Worm (Caenorhabditis elegans) whole organism, late embryonic: ENCODE results near the gene msp-77.
A peak's percentile ranks its signal among the peaks of the same experiment; 100 is the strongest.

Experiments
- C08G9.2 ChIP-seq: sonication (generic microtip); optimal IDR thresholded peaks from 2 replicates; lab custom pipeline; 2016; ENCODE audit warnings: mild to moderate bottlenecking, missing genetic modification characterization, moderate library complexity, missing compliant biosample characterization
- K09A11.1 ChIP-seq: sonication (generic microtip); optimal IDR thresholded peaks from 2 replicates; lab custom pipeline; 2017; ENCODE audit warnings: antibody characterized with exemption, mild to moderate bottlenecking, missing genetic modification characterization, missing compliant biosample characterization; ENCODE audit not compliant: insufficient read depth
- ahr-1 ChIP-seq: sonication (generic microtip); optimal IDR thresholded peaks from 2 replicates; lab custom pipeline; 2016; ENCODE audit warnings: missing genetic modification characterization, missing compliant biosample characterization
- ceh-14 ChIP-seq: sonication (generic microtip); optimal IDR thresholded peaks from 2 replicates; lab custom pipeline; 2016; ENCODE audit warnings: missing genotype, missing genetic modification characterization, missing compliant biosample characterization
- ceh-19 ChIP-seq: fragments of 200-800 bp; sonication (Bioruptor generic); optimal IDR thresholded peaks from 2 replicates; lab custom pipeline; 2018; ENCODE audit warnings: mild to moderate bottlenecking, missing genetic modification characterization, missing compliant biosample characterization
- ceh-24 ChIP-seq: sonication (generic microtip); optimal IDR thresholded peaks from 2 replicates; lab custom pipeline; 2016; ENCODE audit warnings: mild to moderate bottlenecking, missing genetic modification characterization, missing compliant biosample characterization
- ceh-34 ChIP-seq: sonication (generic microtip); optimal IDR thresholded peaks from 2 replicates; lab custom pipeline; 2016; ENCODE audit warnings: mild to moderate bottlenecking, missing genetic modification characterization, missing compliant biosample characterization
- ceh-45 ChIP-seq: fragments of 200-800 bp; sonication (Bioruptor generic); IDR thresholded peaks from 2 replicates; pipeline ENCODE4 v1.3.6; 2022; ENCODE audit warnings: missing genetic modification reagents, missing genetic modification characterization, missing compliant biosample characterization
- ceh-6 ChIP-seq: fragments of 200-800 bp; sonication (Bioruptor generic); optimal IDR thresholded peaks from 2 replicates; lab custom pipeline; 2018; ENCODE audit warnings: mild to moderate bottlenecking, missing genetic modification characterization, missing compliant biosample characterization
- ceh-9 ChIP-seq: sonication (generic microtip); optimal IDR thresholded peaks from 2 replicates; lab custom pipeline; 2016; ENCODE audit warnings: mild to moderate bottlenecking, missing genetic modification characterization, inconsistent platforms, missing compliant biosample characterization
- che-1 ChIP-seq: sonication (generic microtip); optimal IDR thresholded peaks from 2 replicates; lab custom pipeline; 2016; ENCODE audit warnings: mild to moderate bottlenecking, missing genetic modification characterization, missing compliant biosample characterization
- dve-1 ChIP-seq: sonication (generic microtip); optimal IDR thresholded peaks from 2 replicates; lab custom pipeline; 2017; ENCODE audit warnings: antibody characterized with exemption, mild to moderate bottlenecking, missing genetic modification characterization, missing compliant biosample characterization
- elt-2 ChIP-seq: sonication (generic microtip); optimal IDR thresholded peaks from 2 replicates; lab custom pipeline; 2016; ENCODE audit warnings: missing genetic modification reagents, missing genetic modification characterization, missing compliant biosample characterization
- elt-4 ChIP-seq: sonication (generic microtip); optimal IDR thresholded peaks from 2 replicates; lab custom pipeline; 2016; ENCODE audit warnings: missing genetic modification characterization, missing compliant biosample characterization
- ets-4 ChIP-seq: sonication (generic microtip); optimal IDR thresholded peaks from 2 replicates; lab custom pipeline; 2016; ENCODE audit warnings: missing genetic modification characterization, missing compliant biosample characterization
- fax-1 ChIP-seq: sonication (generic microtip); optimal IDR thresholded peaks from 2 replicates; lab custom pipeline; 2016; ENCODE audit warnings: missing genotype, missing genetic modification characterization, missing compliant biosample characterization
- fkh-10 ChIP-seq: fragments of 150-350 bp; optimal IDR thresholded peaks from 2 replicates; lab custom pipeline; 2014; ENCODE audit warnings: missing biosample characterization, missing genetic modification reagents, missing genetic modification characterization
- fkh-6 ChIP-seq: sonication (generic microtip); optimal IDR thresholded peaks from 2 replicates; lab custom pipeline; 2016; ENCODE audit warnings: missing genetic modification characterization, missing compliant biosample characterization
- hlh-13 ChIP-seq: fragments of 200-800 bp; sonication (Bioruptor generic); optimal IDR thresholded peaks from 2 replicates; lab custom pipeline; 2018; ENCODE audit warnings: mild to moderate bottlenecking, missing genetic modification characterization, missing compliant biosample characterization
- hlh-15 ChIP-seq: sonication (generic microtip); optimal IDR thresholded peaks from 2 replicates; lab custom pipeline; 2016; ENCODE audit warnings: missing genetic modification characterization, missing compliant biosample characterization
- hlh-6 ChIP-seq: sonication (generic microtip); optimal IDR thresholded peaks from 2 replicates; lab custom pipeline; 2016; ENCODE audit warnings: missing genotype, missing genetic modification characterization, missing compliant biosample characterization
- lim-6 ChIP-seq: sonication (generic microtip); optimal IDR thresholded peaks from 2 replicates; lab custom pipeline; 2016; ENCODE audit warnings: missing genetic modification characterization, missing compliant biosample characterization
- npax-4 ChIP-seq: sonication (generic microtip); optimal IDR thresholded peaks from 2 replicates; lab custom pipeline; 2016; ENCODE audit warnings: missing genetic modification characterization, missing compliant biosample characterization
- odd-2 ChIP-seq: sonication (generic microtip); optimal IDR thresholded peaks from 2 replicates; lab custom pipeline; 2017; ENCODE audit warnings: antibody characterized with exemption, mild to moderate bottlenecking, missing genetic modification characterization, missing compliant biosample characterization
- pag-3 ChIP-seq: sonication (generic microtip); optimal IDR thresholded peaks from 2 replicates; lab custom pipeline; 2016; ENCODE audit warnings: missing compliant biosample characterization, missing genetic modification characterization, borderline replicate concordance
- pat-9 ChIP-seq: fragments of 200-800 bp; sonication (Bioruptor generic); optimal IDR thresholded peaks from 2 replicates; lab custom pipeline; 2018; ENCODE audit warnings: mild to moderate bottlenecking, missing genetic modification characterization, moderate library complexity, missing compliant biosample characterization
- pqm-1 ChIP-seq: sonication (generic microtip); optimal IDR thresholded peaks from 2 replicates; lab custom pipeline; 2016; ENCODE audit warnings: missing genetic modification characterization, missing compliant biosample characterization
- pros-1 ChIP-seq: fragments of 150-350 bp; optimal IDR thresholded peaks from 2 replicates; lab custom pipeline; 2014; ENCODE audit warnings: missing biosample characterization, missing genetic modification reagents, missing genetic modification characterization
- rnt-1 ChIP-seq: sonication (generic microtip); optimal IDR thresholded peaks from 2 replicates; lab custom pipeline; 2016; ENCODE audit warnings: missing genetic modification characterization, missing compliant biosample characterization
- sdc-2 ChIP-seq: sonication (generic microtip); optimal IDR thresholded peaks from 2 replicates; lab custom pipeline; 2016; ENCODE audit warnings: missing genotype, missing genetic modification characterization, missing compliant biosample characterization
- sox-2 ChIP-seq: fragments of 200-800 bp; sonication (Bioruptor generic); IDR thresholded peaks from 2 replicates; pipeline ENCODE4 v1.3.6; 2022; ENCODE audit warnings: missing genetic modification reagents, missing genetic modification characterization, missing compliant biosample characterization
- sox-4 ChIP-seq: sonication (generic microtip); optimal IDR thresholded peaks from 2 replicates; lab custom pipeline; 2017; ENCODE audit warnings: mild to moderate bottlenecking, missing genetic modification characterization, inconsistent platforms, missing compliant biosample characterization
- tbx-2 ChIP-seq: sonication (generic microtip); optimal IDR thresholded peaks from 2 replicates; lab custom pipeline; 2016; ENCODE audit warnings: missing genetic modification characterization, missing compliant biosample characterization
- tbx-7 ChIP-seq: sonication (generic microtip); optimal IDR thresholded peaks from 2 replicates; lab custom pipeline; 2016; ENCODE audit warnings: missing genotype, missing genetic modification characterization, missing compliant biosample characterization
- unc-3 ChIP-seq, 2 experiments: fragments of 200-800 bp in 1 of 2; sonication (Bioruptor generic) in 1 of 2; sonication (generic microtip) in 1 of 2; conservative IDR thresholded peaks in 1 of 2; optimal IDR thresholded peaks in 1 of 2; 2 replicates each; pipeline versions ENCODE4 v1.3.6 to Lab custom; 2016 to 2022; ENCODE audit warnings: missing compliant biosample characterization in 2 of 2, missing genetic modification characterization in 2 of 2, missing genetic modification reagents in 1 of 2
- unc-42 ChIP-seq: sonication (generic microtip); optimal IDR thresholded peaks from 2 replicates; lab custom pipeline; 2016; ENCODE audit warnings: missing genotype, missing genetic modification characterization, missing compliant biosample characterization
- unc-55 ChIP-seq: sonication (generic microtip); optimal IDR thresholded peaks from 2 replicates; lab custom pipeline; 2017; ENCODE audit warnings: missing biosample characterization, missing genetic modification reagents, missing genetic modification characterization
- unc-86 ChIP-seq: sonication (generic microtip); optimal IDR thresholded peaks from 2 replicates; lab custom pipeline; 2016; ENCODE audit warnings: missing genetic modification characterization, missing compliant biosample characterization
- zip-5 ChIP-seq: sonication (generic microtip); optimal IDR thresholded peaks from 2 replicates; lab custom pipeline; 2016; ENCODE audit warnings: missing genetic modification characterization, missing compliant biosample characterization
- ztf-16 ChIP-seq: sonication (generic microtip); optimal IDR thresholded peaks from 2 replicates; lab custom pipeline; 2017; ENCODE audit warnings: missing genetic modification characterization, missing compliant biosample characterization

msp-77 gene

ce11 chrIV:9857952-9858488, 36.4 kb upstream of the msp-77 start, which contains the start of gene npp-1 (continued):
- no peak for TF ChIP-seq unc-3 (GFP tag; conservative IDR thresholded peaks at IDR 0.05; lab: Robert Waterston, UW)
- TF ChIP-seq unc-3 (tag; optimal IDR thresholded peaks at IDR 0.05; lab: Kevin White, UChicago): no peak
- TF ChIP-seq sox-2 (GFP tag; lab: Robert Waterston, UW): no peak
- peak; percentile 43 for TF ChIP-seq elt-2 (tag; lab: Kevin White, UChicago)
- no peak for TF ChIP-seq hlh-6 (tag; lab: Kevin White, UChicago)
- TF ChIP-seq pat-9 (tag; lab: Kevin White, UChicago): no peak
- no peak for TF ChIP-seq fkh-6 (tag; lab: Kevin White, UChicago)
- TF ChIP-seq hlh-13 (GFP tag; lab: Kevin White, UChicago): no peak
- peak; percentile 59 for TF ChIP-seq tbx-2 (tag; lab: Kevin White, UChicago)
- TF ChIP-seq fax-1 (tag; lab: Kevin White, UChicago): peak; percentile 16
- no peak for TF ChIP-seq hlh-15
- no peak for TF ChIP-seq npax-4 (tag; lab: Kevin White, UChicago)
- TF ChIP-seq odd-2 (tag; lab: Kevin White, UChicago): no peak
- TF ChIP-seq pag-3 (tag; lab: Kevin White, UChicago): no peak
- TF ChIP-seq ceh-14 (tag; lab: Kevin White, UChicago): peak; percentile 23
- no peak for TF ChIP-seq rnt-1 (tag; lab: Kevin White, UChicago)
- TF ChIP-seq tbx-7: no peak
- TF ChIP-seq dve-1 (tag; lab: Kevin White, UChicago): no peak
- TF ChIP-seq ceh-34 (tag; lab: Kevin White, UChicago): no peak
- no peak for TF ChIP-seq pqm-1 (tag; lab: Kevin White, UChicago)
- TF ChIP-seq ceh-24 (tag; lab: Kevin White, UChicago): no peak
- no peak for TF ChIP-seq lim-6 (tag; lab: Kevin White, UChicago)
- TF ChIP-seq unc-55 (GFP tag; lab: Kevin White, UChicago): no peak
- peak; percentile 12 for TF ChIP-seq C08G9.2
- no peak for TF ChIP-seq ceh-6 (GFP tag; lab: Kevin White, UChicago)
- no peak for TF ChIP-seq ahr-1 (tag; lab: Kevin White, UChicago)
- TF ChIP-seq pros-1 (tag; lab: Kevin White, UChicago): no peak
- no peak for TF ChIP-seq unc-86
- TF ChIP-seq ztf-16 (tag; lab: Kevin White, UChicago): no peak
- TF ChIP-seq unc-42 (tag; lab: Kevin White, UChicago): peak; percentile 6
- TF ChIP-seq zip-5 (tag; lab: Kevin White, UChicago): peak; percentile 29
- no peak for TF ChIP-seq ceh-19 (GFP tag; lab: Kevin White, UChicago)
- peak; percentile 12 for TF ChIP-seq ets-4 (tag; lab: Kevin White, UChicago)
- no peak for TF ChIP-seq elt-4 (tag; lab: Kevin White, UChicago)
- no peak for TF ChIP-seq sdc-2
- no peak for TF ChIP-seq fkh-10

- TF ChIP-seq ceh-9 (tag; lab: Kevin White, UChicago) (no peak), K09A11.1 (tag; lab: Kevin White, UChicago) (no peak), npax-4 (tag; lab: Kevin White, UChicago) (no peak), che-1 (no peak), unc-86 (no peak), dve-1 (tag; lab: Kevin White, UChicago) (no peak), fkh-10 (no peak), tbx-7 (no peak), elt-4 (tag; lab: Kevin White, UChicago) (no peak), sox-2 (GFP tag; lab: Robert Waterston, UW) (no peak), unc-55 (GFP tag; lab: Kevin White, UChicago) (no peak), sox-4 (tag; lab: Kevin White, UChicago) (no peak), ceh-45 (GFP tag; lab: Robert Waterston, UW) (no peak), zip-5 (tag; lab: Kevin White, UChicago) (no peak)
These were observed 35.5 kb upstream of the msp-77 start for ce11 chrIV:9858970-9859369.
